Fruit fly (Drosophila melanogaster): ENCODE results near the gene Tsp29Fb.

DNA sequence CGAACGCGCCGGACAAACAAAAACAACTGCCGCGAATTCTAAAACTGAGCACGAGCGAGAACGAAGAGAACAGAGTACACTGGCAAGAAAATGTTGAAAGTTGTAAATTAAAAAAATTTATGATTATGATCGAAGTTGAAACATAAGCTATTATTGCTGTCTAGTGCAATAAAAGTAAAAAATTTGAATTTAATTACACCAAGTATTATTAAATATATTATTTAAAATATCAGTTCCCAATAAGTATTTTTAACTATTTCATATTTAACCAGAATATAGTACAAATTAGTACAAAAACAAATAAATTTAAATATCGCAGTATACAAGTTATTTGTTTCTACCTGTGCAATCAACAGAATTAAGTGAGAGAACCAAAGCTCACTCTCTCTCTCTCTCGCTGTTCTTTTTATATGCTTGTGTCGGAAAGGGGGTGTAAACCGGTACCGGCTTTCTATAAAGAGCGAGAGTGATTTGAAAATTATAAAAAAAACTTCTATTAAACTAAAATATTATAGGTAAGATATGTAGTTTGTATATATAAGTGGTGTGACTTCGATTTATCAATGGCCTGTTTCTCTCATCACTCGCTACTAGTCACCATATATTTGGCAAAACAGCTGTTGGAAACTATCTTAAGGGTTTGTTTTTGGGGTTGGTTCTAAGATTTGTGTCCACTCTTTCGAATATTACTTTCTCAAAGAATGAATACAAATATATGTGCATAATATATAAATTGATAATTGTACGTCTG lies 14.2 kb downstream of the Tsp29Fb start, which contains the start of gene C1GalTA:
- TF ChIP-seq CTCF (optimal IDR thresholded peaks at IDR 0.05): no peak
- peak; percentile 1 for TF ChIP-seq CG8478 (optimal IDR thresholded peaks at IDR 0.05)
